Worm (Caenorhabditis elegans): ENCODE measurements around the gene clec-29.

The clec-29 gene

ce11 chrV:16729961-16730360 lies 9.0 kb downstream of the clec-29 start, which contains the start of gene srz-99:
Gene srz-99 (plus strand): TSS chrV:16730261.
- TF ChIP-seq scrt-1 (GFP tag; IDR thresholded peaks at IDR 0.05) (no peak), hmg-4 (GFP tag; optimal IDR thresholded peaks at IDR 0.05) (no peak), sea-1 (GFP tag; conservative IDR thresholded peaks at IDR 0.05) (no peak), pes-1 (GFP tag; IDR thresholded peaks at IDR 0.05) (no peak), aly-1 (tag; optimal IDR thresholded peaks at IDR 0.05) (no peak), ets-7 (tag; optimal IDR thresholded peaks at IDR 0.05) (no peak), B0310.2 (tag; optimal IDR thresholded peaks at IDR 0.05) (no peak), tbx-37 (GFP tag; conservative IDR thresholded peaks at IDR 0.05) (no peak), hmbx-1 (tag; optimal IDR thresholded peaks at IDR 0.05) (no peak), ama-1 (optimal IDR thresholded peaks at IDR 0.05) (no peak), F13C5.2 (tag; optimal IDR thresholded peaks at IDR 0.05) (no peak), ceh-13 (GFP tag; optimal IDR thresholded peaks at IDR 0.05) (no peak), hnd-1 (tag; optimal IDR thresholded peaks at IDR 0.05) (no peak), flt-1 (GFP tag; IDR thresholded peaks at IDR 0.05) (no peak), tra-4 (tag; optimal IDR thresholded peaks at IDR 0.05) (no peak), ceh-36 (tag; optimal IDR thresholded peaks at IDR 0.05) (no peak), tbx-11 (GFP tag; IDR thresholded peaks at IDR 0.05) (no peak)

ce11 chrV:16728431-16728830 lies 10.6 kb downstream of the clec-29 start, which contains the start of gene fbxa-127:
Gene fbxa-127 (plus strand): TSS chrV:16728731.
- TF ChIP-seq hnd-1 (tag; optimal IDR thresholded peaks at IDR 0.05) (no peak), ceh-13 (GFP tag; optimal IDR thresholded peaks at IDR 0.05) (no peak), ets-7 (tag; optimal IDR thresholded peaks at IDR 0.05) (no peak), F13C5.2 (tag; optimal IDR thresholded peaks at IDR 0.05) (no peak), scrt-1 (GFP tag; IDR thresholded peaks at IDR 0.05) (no peak), ama-1 (optimal IDR thresholded peaks at IDR 0.05) (no peak), tbx-11 (GFP tag; IDR thresholded peaks at IDR 0.05) (no peak), flt-1 (GFP tag; IDR thresholded peaks at IDR 0.05) (no peak)

ce11 chrV:16726915-16727314 lies 12.1 kb downstream of the clec-29 start, which contains the start of gene T25E12.14:
Gene T25E12.14 (plus strand): TSS chrV:16727215.
- TF ChIP-seq ets-7 (tag; optimal IDR thresholded peaks at IDR 0.05) (no peak), ceh-36 (tag; optimal IDR thresholded peaks at IDR 0.05) (no peak), pes-1 (GFP tag; IDR thresholded peaks at IDR 0.05) (no peak), B0310.2 (tag; optimal IDR thresholded peaks at IDR 0.05) (no peak), flt-1 (GFP tag; IDR thresholded peaks at IDR 0.05) (no peak), tbx-37 (GFP tag; conservative IDR thresholded peaks at IDR 0.05) (no peak), hmg-4 (GFP tag; optimal IDR thresholded peaks at IDR 0.05) (no peak), tbx-11 (GFP tag; IDR thresholded peaks at IDR 0.05) (no peak), aly-1 (tag; optimal IDR thresholded peaks at IDR 0.05) (no peak), hmbx-1 (tag; optimal IDR thresholded peaks at IDR 0.05) (no peak)

ce11 chrV:16725955-16726354 lies 13.0 kb downstream of the clec-29 start:
- no peak for TF ChIP-seq tra-4 (tag; optimal IDR thresholded peaks at IDR 0.05)
- TF ChIP-seq tbx-37 (GFP tag; conservative IDR thresholded peaks at IDR 0.05), result no peak
- no peak for TF ChIP-seq F13C5.2 (tag; optimal IDR thresholded peaks at IDR 0.05)
- TF ChIP-seq ama-1 (optimal IDR thresholded peaks at IDR 0.05), result no peak
- TF ChIP-seq ets-7 (tag; optimal IDR thresholded peaks at IDR 0.05), result no peak
- no peak for TF ChIP-seq tbx-11 (GFP tag; IDR thresholded peaks at IDR 0.05)
- no peak for TF ChIP-seq sea-1 (GFP tag; conservative IDR thresholded peaks at IDR 0.05)
- no peak for TF ChIP-seq aly-1 (tag; optimal IDR thresholded peaks at IDR 0.05)
- TF ChIP-seq hnd-1 (tag; optimal IDR thresholded peaks at IDR 0.05), result no peak
- no peak for TF ChIP-seq B0310.2 (tag; optimal IDR thresholded peaks at IDR 0.05)
- no peak for TF ChIP-seq flt-1 (GFP tag; IDR thresholded peaks at IDR 0.05)
- no peak for TF ChIP-seq ceh-13 (GFP tag; optimal IDR thresholded peaks at IDR 0.05)
- no peak for TF ChIP-seq hmg-4 (GFP tag; optimal IDR thresholded peaks at IDR 0.05)

- TF ChIP-seq flt-1 (GFP tag; IDR thresholded peaks at IDR 0.05) (no peak), scrt-1 (GFP tag; IDR thresholded peaks at IDR 0.05) (no peak), ceh-36 (tag; optimal IDR thresholded peaks at IDR 0.05) (no peak), F13C5.2 (tag; optimal IDR thresholded peaks at IDR 0.05) (no peak), ama-1 (optimal IDR thresholded peaks at IDR 0.05) (no peak), hnd-1 (tag; optimal IDR thresholded peaks at IDR 0.05) (no peak), sea-1 (GFP tag; conservative IDR thresholded peaks at IDR 0.05) (no peak), hmbx-1 (tag; optimal IDR thresholded peaks at IDR 0.05) (no peak)
These were observed 14.4 kb downstream of the clec-29 start for ce11 chrV:16724574-16724973.

- TF ChIP-seq tbx-11 (GFP tag; IDR thresholded peaks at IDR 0.05) (no peak), ets-7 (tag; optimal IDR thresholded peaks at IDR 0.05) (no peak), sea-1 (GFP tag; conservative IDR thresholded peaks at IDR 0.05) (no peak), F13C5.2 (tag; optimal IDR thresholded peaks at IDR 0.05) (no peak), ceh-13 (GFP tag; optimal IDR thresholded peaks at IDR 0.05) (no peak), ama-1 (optimal IDR thresholded peaks at IDR 0.05) (no peak), hmbx-1 (tag; optimal IDR thresholded peaks at IDR 0.05) (no peak), flt-1 (GFP tag; IDR thresholded peaks at IDR 0.05) (no peak), B0310.2 (tag; optimal IDR thresholded peaks at IDR 0.05) (no peak), pes-1 (GFP tag; IDR thresholded peaks at IDR 0.05) (no peak), hnd-1 (tag; optimal IDR thresholded peaks at IDR 0.05) (no peak), aly-1 (tag; optimal IDR thresholded peaks at IDR 0.05) (no peak), ceh-36 (tag; optimal IDR thresholded peaks at IDR 0.05) (no peak), tbx-37 (GFP tag; conservative IDR thresholded peaks at IDR 0.05) (no peak)
These were observed 15.3 kb downstream of the clec-29 start, which contains the start of gene nhr-112 for ce11 chrV:16723744-16724143. Gene nhr-112 (minus strand): TSS chrV:16723844.

ce11 chrV:16716574-16716973 lies 22.4 kb downstream of the clec-29 start, which contains the start of gene srh-137:
Gene srh-137 (minus strand): TSS chrV:16716674.
- TF ChIP-seq aly-1 (tag; optimal IDR thresholded peaks at IDR 0.05), result no peak
- TF ChIP-seq ceh-36 (tag; optimal IDR thresholded peaks at IDR 0.05), result no peak
- TF ChIP-seq hmg-4 (GFP tag; optimal IDR thresholded peaks at IDR 0.05), result no peak
- TF ChIP-seq sea-1 (GFP tag; conservative IDR thresholded peaks at IDR 0.05), result no peak
- TF ChIP-seq B0310.2 (tag; optimal IDR thresholded peaks at IDR 0.05), result no peak
- TF ChIP-seq F13C5.2 (tag; optimal IDR thresholded peaks at IDR 0.05), result no peak
- TF ChIP-seq pes-1 (GFP tag; IDR thresholded peaks at IDR 0.05), result no peak
- TF ChIP-seq tra-4 (tag; optimal IDR thresholded peaks at IDR 0.05), result no peak
- no peak for TF ChIP-seq tbx-37 (GFP tag; conservative IDR thresholded peaks at IDR 0.05)
- TF ChIP-seq tbx-11 (GFP tag; IDR thresholded peaks at IDR 0.05), result no peak
- no peak for TF ChIP-seq flt-1 (GFP tag; IDR thresholded peaks at IDR 0.05)
- TF ChIP-seq ets-7 (tag; optimal IDR thresholded peaks at IDR 0.05), result no peak

Measured in whole organism, early embryonic.